Worm (Caenorhabditis elegans) whole organism, young adult: Measurements from ENCODE around the gene Y17G7B.22.

Experiments
- B0261.1 ChIP-seq: sonication (generic microtip); optimal IDR thresholded peaks from 2 replicates; lab custom pipeline; 2016; ENCODE audit warnings: mild to moderate bottlenecking, missing genetic modification characterization, moderate library complexity, missing compliant biosample characterization
- B0336.3 ChIP-seq: fragments of 200-800 bp; sonication (Bioruptor generic); IDR thresholded peaks from 2 replicates; pipeline ENCODE4 v1.3.6; 2022; ENCODE audit warnings: missing genetic modification characterization, missing compliant biosample characterization
- F57A8.1 ChIP-seq: fragments of 200-800 bp; sonication (Bioruptor generic); optimal IDR thresholded peaks from 2 replicates; lab custom pipeline; 2018; ENCODE audit warnings: mild to moderate bottlenecking, missing genetic modification characterization, moderate library complexity, missing compliant biosample characterization
- Y53G8AR.9 ChIP-seq: fragments of 200-800 bp; sonication (Bioruptor generic); conservative IDR thresholded peaks from 2 replicates; pipeline ENCODE4 v1.3.6; 2022; ENCODE audit warnings: missing genetic modification reagents, missing genetic modification characterization, missing compliant biosample characterization
- akir-1 ChIP-seq: fragments of 200-800 bp; sonication (Bioruptor generic); optimal IDR thresholded peaks from 2 replicates; lab custom pipeline; 2018; ENCODE audit warnings: mild to moderate bottlenecking, missing genetic modification characterization, moderate library complexity, missing compliant biosample characterization
- ama-1 ChIP-seq, 3 experiments: fragments of 150-350 bp in 1 of 3; sonication (generic microtip) in 2 of 3; optimal IDR thresholded peaks; 2 replicates each; lab custom pipeline; 2014 to 2018; ENCODE audit warnings: missing biosample characterization in 2 of 3, missing genetic modification characterization in 2 of 3, missing genetic modification reagents in 2 of 3
- aptf-2 ChIP-seq: fragments of 200-800 bp; sonication (Bioruptor generic); conservative IDR thresholded peaks from 2 replicates; pipeline ENCODE4 v1.3.6; 2022; ENCODE audit warnings: missing genetic modification reagents, missing genetic modification characterization, missing compliant biosample characterization
- aptf-3 ChIP-seq: fragments of 200-800 bp; sonication (Bioruptor generic); IDR thresholded peaks from 2 replicates; pipeline ENCODE4 v1.3.6; 2022; ENCODE audit warnings: missing genetic modification characterization, missing compliant biosample characterization
- attf-3 ChIP-seq: fragments of 200-800 bp; sonication (Bioruptor generic); conservative IDR thresholded peaks from 2 replicates; pipeline ENCODE4 v1.3.6; 2022; ENCODE audit warnings: missing genetic modification reagents, missing genetic modification characterization, missing compliant biosample characterization
- bed-1 ChIP-seq: fragments of 200-800 bp; sonication (Bioruptor generic); IDR thresholded peaks from 2 replicates; pipeline ENCODE4 v1.3.6; 2022; ENCODE audit warnings: missing genetic modification reagents, missing genetic modification characterization, missing compliant biosample characterization
- ccch-3 ChIP-seq: fragments of 200-800 bp; sonication (Bioruptor generic); optimal IDR thresholded peaks from 2 replicates; lab custom pipeline; 2018; ENCODE audit warnings: mild to moderate bottlenecking, missing genetic modification characterization, missing compliant biosample characterization
- cebp-1 ChIP-seq, 2 experiments: fragments of 200-800 bp in 1 of 2; sonication (Bioruptor generic) in 1 of 2; sonication (generic microtip) in 1 of 2; IDR thresholded peaks in 1 of 2; optimal IDR thresholded peaks in 1 of 2; 2 replicates each; pipeline versions ENCODE4 v1.3.6 to Lab custom; 2017 to 2022; ENCODE audit warnings: missing compliant biosample characterization in 2 of 2, missing genetic modification characterization in 2 of 2, mild to moderate bottlenecking in 1 of 2, missing genetic modification reagents in 1 of 2, moderate library complexity in 1 of 2
- cebp-2 ChIP-seq: fragments of 200-800 bp; sonication (Bioruptor generic); IDR thresholded peaks from 2 replicates; pipeline ENCODE4 v1.3.6; 2022; ENCODE audit warnings: missing genetic modification characterization, missing compliant biosample characterization
- ceh-100 ChIP-seq: fragments of 200-800 bp; sonication (Bioruptor generic); IDR thresholded peaks from 2 replicates; pipeline ENCODE4 v1.3.6; 2022; ENCODE audit warnings: missing genetic modification reagents, missing genetic modification characterization, missing compliant biosample characterization
- ceh-79 ChIP-seq: sonication (generic microtip); optimal IDR thresholded peaks from 2 replicates; lab custom pipeline; 2017; ENCODE audit warnings: mild to moderate bottlenecking, missing genetic modification characterization, missing compliant biosample characterization
- ceh-91 ChIP-seq: fragments of 200-800 bp; sonication (Bioruptor generic); IDR thresholded peaks from 2 replicates; pipeline ENCODE4 v1.3.6; 2022; ENCODE audit warnings: missing genetic modification reagents, missing genetic modification characterization, missing compliant biosample characterization
- egl-18 ChIP-seq: fragments of 200-800 bp; sonication (Bioruptor generic); IDR thresholded peaks from 2 replicates; pipeline ENCODE4 v1.3.6; 2022; ENCODE audit warnings: missing genetic modification reagents, missing genetic modification characterization, missing compliant biosample characterization
- egl-44 ChIP-seq: fragments of 200-800 bp; sonication (Bioruptor generic); IDR thresholded peaks from 2 replicates; pipeline ENCODE4 v1.3.6; 2022; ENCODE audit warnings: missing genetic modification reagents, missing genetic modification characterization, missing compliant biosample characterization
- ets-4 ChIP-seq: fragments of 200-800 bp; sonication (Bioruptor generic); optimal IDR thresholded peaks from 2 replicates; lab custom pipeline; 2018; ENCODE audit warnings: mild to moderate bottlenecking, missing genetic modification characterization, missing compliant biosample characterization
- him-1 ChIP-seq: sonication (generic microtip); optimal IDR thresholded peaks from 2 replicates; lab custom pipeline; 2016; ENCODE audit warnings: missing genotype, missing genetic modification reagents, missing genetic modification characterization, missing compliant biosample characterization
- hlh-12 ChIP-seq: sonication (generic microtip); optimal IDR thresholded peaks from 2 replicates; lab custom pipeline; 2016; ENCODE audit warnings: missing genetic modification characterization, missing compliant biosample characterization
- hsf-1 ChIP-seq: fragments of 200-800 bp; sonication (Bioruptor generic); IDR thresholded peaks from 2 replicates; pipeline ENCODE4 v1.3.6; 2022; ENCODE audit warnings: missing genetic modification reagents, missing genetic modification characterization, missing compliant biosample characterization
- lag-1 ChIP-seq: fragments of 200-800 bp; sonication (Bioruptor generic); IDR thresholded peaks from 2 replicates; pipeline ENCODE4 v1.3.6; 2022; ENCODE audit warnings: missing genetic modification reagents, missing genetic modification characterization, missing compliant biosample characterization
- lin-26 ChIP-seq: fragments of 200-800 bp; sonication (Bioruptor generic); IDR thresholded peaks from 2 replicates; pipeline ENCODE4 v1.3.6; 2022; ENCODE audit warnings: missing genetic modification reagents, missing genetic modification characterization, missing compliant biosample characterization
- lin-35 ChIP-seq, 3 experiments: fragments of 150-350 bp in 2 of 3; sonication (generic microtip) in 1 of 3; optimal IDR thresholded peaks; 2 replicates each; lab custom pipeline; 2014 to 2018; ENCODE audit warnings: missing biosample characterization in 3 of 3, missing genetic modification characterization in 3 of 3, missing genetic modification reagents in 3 of 3
- lin-40 ChIP-seq: sonication (generic microtip); optimal IDR thresholded peaks from 2 replicates; lab custom pipeline; 2016; ENCODE audit warnings: missing genetic modification characterization, mild to moderate bottlenecking, missing compliant biosample characterization, missing genotype, missing genetic modification reagents
- lsy-27 ChIP-seq: sonication (generic microtip); optimal IDR thresholded peaks from 2 replicates; lab custom pipeline; 2017; ENCODE audit warnings: missing genetic modification characterization, mild to moderate bottlenecking, missing compliant biosample characterization, antibody characterized with exemption, missing genotype, borderline replicate concordance; ENCODE audit not compliant: insufficient read depth
- madf-3 ChIP-seq: fragments of 200-800 bp; sonication (Bioruptor generic); IDR thresholded peaks from 2 replicates; pipeline ENCODE4 v1.3.6; 2022; ENCODE audit warnings: missing genetic modification reagents, missing genetic modification characterization, missing compliant biosample characterization
- mcd-1 ChIP-seq: fragments of 200-800 bp; sonication (Bioruptor generic); IDR thresholded peaks from 2 replicates; pipeline ENCODE4 v1.3.6; 2022; ENCODE audit warnings: missing genetic modification reagents, missing genetic modification characterization, missing compliant biosample characterization
- nfya-2 ChIP-seq: fragments of 200-800 bp; sonication (Bioruptor generic); IDR thresholded peaks from 2 replicates; pipeline ENCODE4 v1.3.6; 2022; ENCODE audit warnings: missing genetic modification reagents, missing genetic modification characterization, missing compliant biosample characterization
- nhr-80 ChIP-seq: sonication (generic microtip); optimal IDR thresholded peaks from 2 replicates; lab custom pipeline; 2016; ENCODE audit warnings: missing genetic modification characterization, missing compliant biosample characterization
- nhr-90 ChIP-seq: sonication (generic microtip); optimal IDR thresholded peaks from 2 replicates; lab custom pipeline; 2016; ENCODE audit warnings: missing genotype, mild to moderate bottlenecking, missing genetic modification characterization, missing compliant biosample characterization
- rcor-1 ChIP-seq: fragments of 200-800 bp; sonication (Bioruptor generic); IDR thresholded peaks from 2 replicates; pipeline ENCODE4 v1.3.6; 2022; ENCODE audit warnings: missing genetic modification reagents, missing genetic modification characterization, missing compliant biosample characterization
- repo-1 ChIP-seq: sonication (generic microtip); optimal IDR thresholded peaks from 2 replicates; lab custom pipeline; 2017; ENCODE audit warnings: mild to moderate bottlenecking, missing genetic modification characterization, missing compliant biosample characterization
- somi-1 ChIP-seq: fragments of 200-800 bp; sonication (Bioruptor generic); optimal IDR thresholded peaks from 2 replicates; lab custom pipeline; 2018; ENCODE audit warnings: mild to moderate bottlenecking, missing genetic modification characterization, missing compliant biosample characterization
- sptf-2 ChIP-seq: fragments of 200-800 bp; sonication (Bioruptor generic); optimal IDR thresholded peaks from 2 replicates; lab custom pipeline; 2018; ENCODE audit warnings: mild to moderate bottlenecking, missing genetic modification characterization, missing compliant biosample characterization
- tlf-1 ChIP-seq: fragments of 200-800 bp; sonication (Bioruptor generic); optimal IDR thresholded peaks from 2 replicates; lab custom pipeline; 2018; ENCODE audit warnings: mild to moderate bottlenecking, missing genetic modification characterization, missing compliant biosample characterization
- ztf-26 ChIP-seq: sonication (generic microtip); optimal IDR thresholded peaks from 2 replicates; lab custom pipeline; 2017; ENCODE audit warnings: missing genetic modification characterization, missing compliant biosample characterization
- ztf-28 ChIP-seq: fragments of 200-800 bp; sonication (Bioruptor generic); IDR thresholded peaks from 2 replicates; pipeline ENCODE4 v1.3.6; 2022; ENCODE audit warnings: missing genetic modification reagents, missing genetic modification characterization, missing compliant biosample characterization

Gene Y17G7B.22

DNA sequence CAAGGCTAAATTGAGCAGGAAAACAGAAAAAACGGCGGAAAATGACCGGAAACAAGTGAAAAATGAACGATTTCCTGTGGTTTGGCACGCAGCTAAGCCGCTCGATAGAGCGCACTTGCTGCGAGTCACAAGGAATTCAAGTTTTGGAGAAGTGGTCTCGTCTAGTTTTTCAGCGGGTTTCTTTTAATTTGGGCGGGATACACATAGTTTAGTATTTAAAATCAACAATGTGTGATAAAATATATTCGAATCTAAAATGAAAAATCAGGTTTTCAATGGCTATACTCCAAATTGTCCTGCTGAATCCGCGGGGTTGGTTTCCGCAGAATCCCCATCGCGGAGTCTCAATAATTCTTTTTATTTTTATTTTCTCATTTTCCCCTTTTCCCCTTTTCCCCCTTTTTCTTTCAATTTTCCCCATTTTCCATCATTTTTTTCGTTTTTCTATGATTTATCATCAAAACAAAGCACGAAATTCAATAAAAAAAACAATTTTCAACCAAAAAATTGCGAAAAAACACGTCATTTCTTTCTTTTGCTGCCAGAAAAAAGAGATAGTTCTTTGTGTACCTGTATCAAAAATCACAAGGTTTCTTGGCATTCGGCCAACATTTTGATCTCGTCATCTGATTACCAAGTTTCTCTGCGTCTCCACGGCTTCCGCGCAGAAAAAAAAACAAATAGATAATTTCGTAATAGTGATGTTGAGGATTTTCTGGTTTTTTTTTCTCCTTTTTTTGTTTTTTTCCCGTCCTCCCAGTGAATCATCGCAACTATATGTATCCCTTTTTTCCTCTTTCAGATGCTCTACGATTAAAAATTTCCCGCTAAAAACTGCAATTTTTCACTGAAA lies 25.5 kb upstream of the Y17G7B.22 start, which contains the start of gene ippk-1 (continued):
- no peak for TF ChIP-seq him-1
- peak; percentile 86 for TF ChIP-seq mcd-1 (GFP tag; lab: Robert Waterston, UW)
- no peak for TF ChIP-seq lag-1

DNA sequence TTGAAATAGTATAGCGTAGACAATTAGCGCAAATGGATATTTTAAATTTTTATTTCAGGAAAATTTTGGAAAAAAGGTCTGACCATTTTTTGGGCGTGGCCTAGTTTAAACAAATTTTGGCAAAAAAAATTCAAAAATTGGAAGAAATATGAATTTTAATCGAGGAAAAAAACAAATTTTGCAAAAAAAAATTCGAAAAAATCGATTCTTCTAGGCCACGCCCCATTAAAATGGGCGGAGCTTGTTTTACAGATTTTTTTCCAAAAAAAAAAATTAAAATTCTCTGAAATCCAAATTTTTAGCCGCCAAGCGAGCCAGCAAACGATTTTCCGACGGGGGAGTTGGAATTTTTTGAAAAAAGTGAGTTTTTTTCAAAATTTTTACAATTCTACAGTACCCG lies 18.5 kb upstream of the Y17G7B.22 start, which contains the start of gene nadk-2:
Gene nadk-2 (plus strand): TSS at position 301 of the 400 bp plus-strand sequence.
- TF ChIP-seq akir-1 (GFP tag; lab: Kevin White, UChicago) = no peak
- no peak for TF ChIP-seq ama-1 (optimal IDR thresholded peaks at IDR 0.05; lab: Kevin White, UChicago)
- no peak for TF ChIP-seq ama-1 (GFP tag; optimal IDR thresholded peaks at IDR 0.05; lab: Kevin White, UChicago)
- no peak for TF ChIP-seq hsf-1 (GFP tag; lab: Robert Waterston, UW)
- no peak for TF ChIP-seq ceh-91 (GFP tag; lab: Robert Waterston, UW)
- no peak for TF ChIP-seq tlf-1 (GFP tag; lab: Kevin White, UChicago)
- no peak for TF ChIP-seq aptf-2 (GFP tag; lab: Robert Waterston, UW)
- TF ChIP-seq nhr-90 (tag; lab: Kevin White, UChicago) = no peak
- no peak for TF ChIP-seq hlh-12 (tag; lab: Kevin White, UChicago)
- TF ChIP-seq rcor-1 (GFP tag; lab: Robert Waterston, UW) = no peak
- no peak for TF ChIP-seq B0261.1 (tag; lab: Kevin White, UChicago)
- TF ChIP-seq lsy-27 (tag; lab: Kevin White, UChicago) = no peak
- TF ChIP-seq attf-3 (GFP tag; lab: Robert Waterston, UW) = no peak
- TF ChIP-seq ets-4 (GFP tag; lab: Kevin White, UChicago) = no peak
- no peak for TF ChIP-seq bed-1 (GFP tag; lab: Robert Waterston, UW)
- no peak for TF ChIP-seq nfya-2 (GFP tag; lab: Robert Waterston, UW)
- TF ChIP-seq, all 124 proteins: peak for 0

DNA sequence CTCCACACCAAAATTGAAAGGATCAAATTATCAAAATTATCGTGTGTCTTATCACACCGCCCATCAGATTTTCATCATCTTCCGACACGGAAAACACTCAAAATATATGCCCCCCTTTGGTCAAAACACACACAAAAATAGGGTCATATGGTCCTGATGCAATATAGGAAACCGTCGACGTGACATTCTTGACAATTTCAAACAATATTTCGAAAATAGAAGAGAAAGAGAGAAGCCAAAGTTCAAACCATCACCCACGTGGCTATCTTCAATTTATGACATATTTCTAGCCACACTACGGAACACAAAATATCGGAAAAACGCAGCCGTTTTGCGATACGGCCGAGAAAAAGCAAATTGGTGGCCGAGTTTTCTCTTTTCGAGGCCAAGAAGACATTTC lies 17.2 kb upstream of the Y17G7B.22 start:
- TF ChIP-seq egl-44 (GFP tag; lab: Robert Waterston, UW) = no peak
- TF ChIP-seq cebp-1 (GFP tag; IDR thresholded peaks at IDR 0.05; lab: Robert Waterston, UW) = peak; percentile 54
- peak; percentile 63 for TF ChIP-seq cebp-1 (tag; optimal IDR thresholded peaks at IDR 0.05; lab: Kevin White, UChicago)
- no peak for TF ChIP-seq B0336.3 (GFP tag; lab: Robert Waterston, UW)
- no peak for TF ChIP-seq cebp-2 (GFP tag; lab: Robert Waterston, UW)
- no peak for TF ChIP-seq lin-35 (GFP tag; optimal IDR thresholded peaks at IDR 0.05; lab: Kevin White, UChicago)
- TF ChIP-seq nhr-80 (tag; lab: Kevin White, UChicago) = peak; percentile 9
- no peak for TF ChIP-seq F57A8.1 (GFP tag; lab: Kevin White, UChicago)
- peak; percentile 70 for TF ChIP-seq ztf-26
- no peak for TF ChIP-seq ztf-28 (GFP tag; lab: Robert Waterston, UW)
- TF ChIP-seq lin-40 (tag; lab: Kevin White, UChicago) = peak; percentile 27
- no peak for TF ChIP-seq madf-3
- TF ChIP-seq ccch-3 (GFP tag; lab: Kevin White, UChicago) = no peak
- no peak for TF ChIP-seq egl-18 (GFP tag; lab: Robert Waterston, UW)
- peak; percentile 56; the same call in 1 of the 2 replicates for TF ChIP-seq lin-26 (GFP tag; lab: Robert Waterston, UW)
- TF ChIP-seq ceh-100 (GFP tag; lab: Robert Waterston, UW) = no peak
- no peak for TF ChIP-seq ceh-79 (tag; lab: Kevin White, UChicago)
- TF ChIP-seq Y53G8AR.9 (GFP tag; lab: Robert Waterston, UW) = no peak
- no peak for TF ChIP-seq hsf-1 (GFP tag; lab: Robert Waterston, UW)
- TF ChIP-seq somi-1 (GFP tag; lab: Kevin White, UChicago) = peak; percentile 63
- TF ChIP-seq repo-1 (tag; lab: Kevin White, UChicago) = no peak
- no peak for TF ChIP-seq sptf-2 (GFP tag; lab: Kevin White, UChicago)
- TF ChIP-seq aptf-3 (GFP tag; lab: Robert Waterston, UW) = no peak
